Worm (Caenorhabditis elegans): ENCODE measurements around the gene mrps-10.

mrps-10 gene

DNA sequence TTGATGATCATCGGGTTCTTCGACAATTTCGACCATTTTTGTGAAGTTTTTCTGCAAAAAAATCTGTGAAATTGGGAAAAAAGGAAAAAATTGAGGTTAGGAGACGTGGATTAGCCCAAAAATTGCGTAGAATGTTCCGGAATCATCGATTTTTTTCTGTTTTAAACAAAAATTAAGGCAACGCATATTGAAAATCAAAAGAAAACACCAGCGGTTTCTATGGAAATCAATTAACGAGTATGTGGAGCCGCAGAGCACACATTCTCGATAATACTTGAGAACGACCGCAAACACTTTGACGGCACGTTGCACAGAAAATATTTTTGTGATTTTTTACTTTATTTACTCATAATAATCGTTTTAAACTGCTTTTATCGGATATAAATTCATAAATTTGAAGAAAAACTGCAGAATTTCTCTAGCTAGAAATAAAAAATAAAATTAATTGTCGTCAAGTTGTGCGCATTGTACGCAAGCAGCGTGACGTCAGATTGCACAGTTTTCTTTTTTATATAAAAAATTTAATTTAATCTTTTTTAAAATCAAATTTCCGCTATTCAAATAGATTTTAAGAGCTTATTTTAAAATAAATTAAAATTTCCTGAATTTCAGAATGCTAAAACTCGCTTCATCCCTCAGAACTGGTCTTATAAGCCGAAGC is at the start of gene mrps-10, which contains the start of gene npp-25:
Gene mrps-10, plus strand, starts transcription at position 611 of the 661 bp plus-strand sequence.
Gene npp-25, minus strand, starts transcription at position 51 of the 661 bp plus-strand sequence.
- TF ChIP-seq pha-2 (tag; optimal IDR thresholded peaks at IDR 0.05) (no peak), fax-1 (tag; optimal IDR thresholded peaks at IDR 0.05) (no peak), nhr-11 (tag; optimal IDR thresholded peaks at IDR 0.05) (no peak), pax-1 (tag; optimal IDR thresholded peaks at IDR 0.05) (peak; percentile 6), pros-1 (tag; optimal IDR thresholded peaks at IDR 0.05) (no peak), unc-86 (tag; optimal IDR thresholded peaks at IDR 0.05) (no peak), madf-2 (tag; optimal IDR thresholded peaks at IDR 0.05) (no peak), ceh-24 (tag; optimal IDR thresholded peaks at IDR 0.05) (no peak), sox-4 (tag; optimal IDR thresholded peaks at IDR 0.05) (no peak), hlh-13 (GFP tag; optimal IDR thresholded peaks at IDR 0.05) (no peak), elt-2 (tag; optimal IDR thresholded peaks at IDR 0.05) (peak; percentile 8), ceh-22 (tag; optimal IDR thresholded peaks at IDR 0.05) (no peak), hlh-15 (tag; optimal IDR thresholded peaks at IDR 0.05) (no peak), lim-6 (tag; optimal IDR thresholded peaks at IDR 0.05) (no peak), unc-55 (GFP tag; optimal IDR thresholded peaks at IDR 0.05) (no peak), ceh-45 (GFP tag; IDR thresholded peaks at IDR 0.05) (no peak), ceh-48 (tag; optimal IDR thresholded peaks at IDR 0.05) (no peak), gmeb-2 (tag; optimal IDR thresholded peaks at IDR 0.05) (no peak), ets-4 (tag; optimal IDR thresholded peaks at IDR 0.05) (no peak), unc-42 (tag; optimal IDR thresholded peaks at IDR 0.05) (peak; percentile 61), K02D7.2 (tag; optimal IDR thresholded peaks at IDR 0.05) (no peak), hlh-8 (tag; optimal IDR thresholded peaks at IDR 0.05) (no peak), ceh-18 (tag; optimal IDR thresholded peaks at IDR 0.05) (no peak), ceh-19 (GFP tag; optimal IDR thresholded peaks at IDR 0.05) (no peak), Y22D7AL.16 (tag; optimal IDR thresholded peaks at IDR 0.05) (no peak), tbx-7 (tag; optimal IDR thresholded peaks at IDR 0.05) (no peak)

DNA sequence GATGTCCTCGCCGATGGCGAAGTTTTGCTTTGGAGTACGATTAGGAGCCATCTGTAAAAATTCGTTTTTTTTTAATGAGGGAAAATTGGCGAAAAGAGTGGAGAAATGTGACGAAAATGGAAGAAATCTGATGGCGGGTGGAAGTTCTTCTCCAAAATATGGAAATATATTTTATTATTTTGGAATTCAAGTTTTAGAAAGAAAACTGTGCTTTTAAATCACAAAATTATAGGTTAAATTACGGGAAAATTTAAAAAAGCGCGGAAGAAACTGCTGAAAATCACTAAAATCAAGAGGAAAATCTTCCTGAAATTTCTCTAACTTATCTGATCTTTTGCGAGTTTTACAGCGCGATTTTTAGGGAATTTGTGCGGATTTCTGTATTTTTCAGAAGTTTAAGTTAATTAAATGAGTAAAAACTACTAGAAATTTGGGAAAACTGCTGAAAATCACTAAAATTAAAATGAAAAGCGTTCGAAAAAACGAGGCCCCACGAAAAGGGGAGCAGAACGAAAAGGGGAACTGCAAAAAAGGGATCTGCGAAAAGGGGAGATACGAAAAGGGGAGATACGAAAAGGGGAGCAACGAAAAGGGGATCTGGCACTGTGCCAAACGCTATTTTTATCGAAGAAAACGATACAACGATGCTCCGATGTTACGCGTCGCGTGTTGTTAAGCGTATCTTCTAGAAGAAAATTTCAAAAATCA is 48.7 kb upstream of the mrps-10 start, which contains the start of the genes cec-7 and enu-3.5:
Gene cec-7, minus strand, starts transcription at position 51 of the 708 bp plus-strand sequence.
Gene enu-3.5, plus strand, starts transcription at position 670 of the 708 bp plus-strand sequence.
- TF ChIP-seq syd-9 (tag; optimal IDR thresholded peaks at IDR 0.05) (no peak), ref-2 (tag; optimal IDR thresholded peaks at IDR 0.05) (peak; percentile 15), elt-4 (tag; optimal IDR thresholded peaks at IDR 0.05) (no peak), tbx-2 (tag; optimal IDR thresholded peaks at IDR 0.05) (peak; percentile 43), ceh-24 (tag; optimal IDR thresholded peaks at IDR 0.05) (no peak), ceh-22 (tag; optimal IDR thresholded peaks at IDR 0.05) (no peak), unc-86 (tag; optimal IDR thresholded peaks at IDR 0.05) (no peak), ceh-31 (tag; optimal IDR thresholded peaks at IDR 0.05) (peak; percentile 66), unc-42 (tag; optimal IDR thresholded peaks at IDR 0.05) (no peak), unc-3 (GFP tag; conservative IDR thresholded peaks at IDR 0.05) (no peak), unc-3 (tag; optimal IDR thresholded peaks at IDR 0.05) (no peak), dmd-4 (tag; optimal IDR thresholded peaks at IDR 0.05; ENCODE audit: borderline replicate concordance) (no peak), sox-2 (GFP tag; IDR thresholded peaks at IDR 0.05) (no peak)

DNA sequence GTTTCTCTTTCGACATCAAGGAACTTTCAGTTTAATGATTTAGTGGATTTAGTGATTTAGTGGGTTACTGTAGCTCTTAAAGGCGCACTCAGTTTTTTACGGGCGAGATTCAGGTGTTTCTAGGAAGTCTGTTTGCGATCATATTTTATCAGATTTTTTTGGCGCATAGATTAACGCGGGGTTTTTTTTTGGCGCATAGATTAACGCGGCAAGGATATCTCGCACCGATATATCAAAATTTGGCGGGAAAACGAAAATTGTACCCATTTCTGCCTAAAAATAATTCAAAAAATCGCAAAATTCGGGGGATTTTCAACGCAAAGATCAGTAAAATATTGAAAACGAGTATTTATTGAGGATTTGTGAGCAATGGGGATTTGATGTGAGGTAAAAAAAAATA is 45.7 kb upstream of the mrps-10 start:
- TF ChIP-seq unc-55 (GFP tag; optimal IDR thresholded peaks at IDR 0.05) (no peak), ceh-22 (tag; optimal IDR thresholded peaks at IDR 0.05) (no peak), K09A11.1 (tag; optimal IDR thresholded peaks at IDR 0.05; ENCODE audit: insufficient read depth) (no peak), ceh-34 (tag; optimal IDR thresholded peaks at IDR 0.05) (no peak), mec-3 (tag; optimal IDR thresholded peaks at IDR 0.05; ENCODE audit: borderline replicate concordance) (no peak), Y22D7AL.16 (tag; optimal IDR thresholded peaks at IDR 0.05) (no peak), nfya-1 (tag; optimal IDR thresholded peaks at IDR 0.05) (no peak), ceh-30 (tag; optimal IDR thresholded peaks at IDR 0.05) (no peak), dve-1 (tag; optimal IDR thresholded peaks at IDR 0.05) (no peak), syd-9 (tag; optimal IDR thresholded peaks at IDR 0.05) (no peak), elt-4 (tag; optimal IDR thresholded peaks at IDR 0.05) (no peak), zip-5 (tag; optimal IDR thresholded peaks at IDR 0.05) (no peak), ets-4 (tag; optimal IDR thresholded peaks at IDR 0.05) (no peak), sdc-2 (tag; optimal IDR thresholded peaks at IDR 0.05) (no peak), pros-1 (tag; optimal IDR thresholded peaks at IDR 0.05) (no peak), eyg-1 (tag; optimal IDR thresholded peaks at IDR 0.05) (no peak), lin-11 (tag; optimal IDR thresholded peaks at IDR 0.05) (no peak), ceh-2 (tag; optimal IDR thresholded peaks at IDR 0.05) (no peak), ceh-9 (tag; optimal IDR thresholded peaks at IDR 0.05) (no peak), tbx-7 (tag; optimal IDR thresholded peaks at IDR 0.05) (no peak)
